Fruit fly (Drosophila melanogaster): ENCODE measurements around the gene CG33986.

Gene CG33986

DNA sequence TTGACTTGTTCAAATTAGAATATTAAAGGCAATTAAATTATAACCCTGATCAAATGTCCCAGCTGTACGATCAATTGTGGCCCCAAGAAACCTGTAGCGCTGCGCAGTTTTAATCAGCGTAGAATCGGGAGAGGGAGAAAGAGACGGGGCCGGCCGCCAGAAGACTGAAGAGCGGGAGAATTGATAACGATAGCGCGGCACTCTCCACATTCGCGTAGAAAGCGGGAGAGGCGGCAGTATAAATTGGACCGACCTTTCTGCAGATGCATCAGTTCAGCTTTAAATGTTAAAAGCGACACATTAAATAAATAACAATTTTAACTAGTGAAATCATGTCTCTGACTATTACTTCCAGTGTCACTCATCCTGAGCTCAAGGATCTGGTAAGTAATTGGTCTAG lies 14.3 kb downstream of the CG33986 start, which contains the start of gene MsrA:
Gene MsrA (plus strand): TSS at position 266 of the 400 bp plus-strand sequence.
- TF ChIP-seq ss (GFP tag; optimal IDR thresholded peaks at IDR 0.05) (no peak), CG11902 (GFP tag; optimal IDR thresholded peaks at IDR 0.05) (no peak), OdsH (GFP tag; optimal IDR thresholded peaks at IDR 0.05) (no peak), CG9139 (GFP tag; optimal IDR thresholded peaks at IDR 0.05) (no peak), Sox102F (GFP tag; optimal IDR thresholded peaks at IDR 0.05) (no peak), CG11294 (GFP tag; IDR thresholded peaks at IDR 0.05) (no peak), achi (GFP tag; optimal IDR thresholded peaks at IDR 0.05) (no peak), CG6276 (GFP tag; optimal IDR thresholded peaks at IDR 0.05) (no peak), Gug (GFP tag; IDR thresholded peaks at IDR 0.05) (no peak), Smox (GFP tag; optimal IDR thresholded peaks at IDR 0.05) (no peak), esn (GFP tag; optimal IDR thresholded peaks at IDR 0.05) (peak; percentile 7), Met (GFP tag; optimal IDR thresholded peaks at IDR 0.05) (no peak), CG34406 (GFP tag; optimal IDR thresholded peaks at IDR 0.05) (no peak), fd59A (GFP tag; optimal IDR thresholded peaks at IDR 0.05) (no peak), CG10631 (GFP tag; optimal IDR thresholded peaks at IDR 0.05) (no peak), net (GFP tag; optimal IDR thresholded peaks at IDR 0.05) (no peak), CG10669 (GFP tag; optimal IDR thresholded peaks at IDR 0.05) (no peak), vri (GFP tag; optimal IDR thresholded peaks at IDR 0.05) (peak; percentile 37), acj6 (GFP tag; optimal IDR thresholded peaks at IDR 0.05) (no peak), CG6792 (GFP tag; optimal IDR thresholded peaks at IDR 0.05) (no peak), CG3919 (GFP tag; optimal IDR thresholded peaks at IDR 0.05) (no peak), cyc (GFP tag; optimal IDR thresholded peaks at IDR 0.05) (no peak), Eip78C (GFP tag) (peak; percentile 70), pdm3 (GFP tag; optimal IDR thresholded peaks at IDR 0.05) (no peak), Sox15 (GFP tag; optimal IDR thresholded peaks at IDR 0.05) (no peak), CG4318 (GFP tag; optimal IDR thresholded peaks at IDR 0.05) (no peak), Ets96B (tag; optimal IDR thresholded peaks at IDR 0.05) (no peak), Sox14 (GFP tag; optimal IDR thresholded peaks at IDR 0.05) (no peak), dac (GFP tag; optimal IDR thresholded peaks at IDR 0.05) (no peak), CG11762 (GFP tag; optimal IDR thresholded peaks at IDR 0.05; ENCODE audit: insufficient read depth) (no peak), CG15336 (GFP tag; IDR thresholded peaks at IDR 0.05) (no peak), spab (GFP tag; optimal IDR thresholded peaks at IDR 0.05) (no peak), salr (GFP tag; optimal IDR thresholded peaks at IDR 0.05) (no peak), CG6163 (GFP tag; IDR thresholded peaks at IDR 0.05) (no peak), Hr38 (GFP tag; optimal IDR thresholded peaks at IDR 0.05) (no peak), CG31627 (GFP tag; optimal IDR thresholded peaks at IDR 0.05) (no peak), eg (GFP tag; IDR thresholded peaks at IDR 0.05) (no peak), CG16779 (tag; optimal IDR thresholded peaks at IDR 0.05) (no peak), Hr39 (GFP tag; optimal IDR thresholded peaks at IDR 0.05) (no peak), CG8319 (GFP tag; optimal IDR thresholded peaks at IDR 0.05) (no peak), fd85E (GFP tag; optimal IDR thresholded peaks at IDR 0.05) (no peak), svp (GFP tag) (peak; percentile 80), CG8632 (GFP tag; optimal IDR thresholded peaks at IDR 0.05) (no peak), CG6808 (GFP tag; optimal IDR thresholded peaks at IDR 0.05) (no peak), CG8119 (GFP tag; IDR thresholded peaks at IDR 0.05) (0 out of 3 replicates have a peak, but pooled peaks have one; percentile 16), Eip75B (GFP tag; optimal IDR thresholded peaks at IDR 0.05) (peak; percentile 17), Lpt (GFP tag; optimal IDR thresholded peaks at IDR 0.05) (no peak)

Data from whole organism, prepupa.